Worm (Caenorhabditis elegans): ENCODE measurements around the gene F20A1.2.
A peak's percentile ranks its signal among the peaks of the same experiment; 100 is the strongest.

ce11 chrV:7085518-7086104, 39.5 kb downstream of the F20A1.2 start, which contains the start of gene VC5.2:
- no peak for TF ChIP-seq nhr-76 (tag; optimal IDR thresholded peaks at IDR 0.05)
- TF ChIP-seq pha-4 (tag; optimal IDR thresholded peaks at IDR 0.05) = no peak
- peak; percentile 91 for TF ChIP-seq unc-62 (GFP tag; optimal IDR thresholded peaks at IDR 0.05)
- TF ChIP-seq lin-13 (tag; optimal IDR thresholded peaks at IDR 0.05) = no peak
- no peak for TF ChIP-seq blmp-1 (tag; optimal IDR thresholded peaks at IDR 0.05)
- no peak for TF ChIP-seq nhr-28 (tag; optimal IDR thresholded peaks at IDR 0.05)
- no peak for TF ChIP-seq snpc-4 (tag; optimal IDR thresholded peaks at IDR 0.05)
- TF ChIP-seq elt-1 (tag; optimal IDR thresholded peaks at IDR 0.05; ENCODE audit: borderline replicate concordance, insufficient read depth) = no peak
- no peak for TF ChIP-seq nhr-237 (tag; optimal IDR thresholded peaks at IDR 0.05)
- TF ChIP-seq lsy-2 (tag; optimal IDR thresholded peaks at IDR 0.05) = no peak
- TF ChIP-seq bed-3 (GFP tag; optimal IDR thresholded peaks at IDR 0.05) = no peak
- no peak for TF ChIP-seq elt-3 (tag; optimal IDR thresholded peaks at IDR 0.05)
- no peak for TF ChIP-seq nhr-12 (tag; optimal IDR thresholded peaks at IDR 0.05)
- TF ChIP-seq ces-1 (GFP tag; optimal IDR thresholded peaks at IDR 0.05) = no peak

Data from whole organism, mixed stage, embryonic.